Fruit fly (Drosophila melanogaster): ENCODE results near the gene CG12535.

Gene CG12535

DNA sequence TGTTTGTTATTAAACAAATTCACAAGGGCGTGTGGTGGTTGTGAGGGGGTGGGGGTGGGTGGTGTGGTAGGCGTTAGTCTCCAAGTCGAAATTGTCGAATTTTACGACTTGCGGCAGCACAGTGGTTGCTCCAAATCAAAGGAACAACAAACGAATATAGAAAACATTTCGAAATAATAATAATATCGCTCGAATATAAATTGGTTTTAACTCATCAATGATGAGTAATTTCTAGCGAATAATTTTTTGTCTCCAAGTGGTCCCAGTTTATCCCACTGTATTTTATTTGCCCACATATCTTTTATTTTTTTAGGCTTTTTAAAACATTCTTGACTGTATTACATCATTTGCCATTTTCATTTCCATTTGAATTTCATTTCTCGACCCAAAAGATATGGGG is 67.8 kb downstream of the CG12535 start (continued):
- TF ChIP-seq CG4424 (GFP tag; optimal IDR thresholded peaks at IDR 0.05) (peak; percentile 36), CG3995 (GFP tag; optimal IDR thresholded peaks at IDR 0.05) (no peak), pzg (GFP tag; optimal IDR thresholded peaks at IDR 0.05) (no peak), CG3065 (GFP tag; optimal IDR thresholded peaks at IDR 0.05) (no peak), exex (tag; optimal IDR thresholded peaks at IDR 0.05) (no peak), sd (tag; optimal IDR thresholded peaks at IDR 0.05) (peak; percentile 37), CG16779 (GFP tag; IDR thresholded peaks at IDR 0.05) (peak; percentile 56; the same call in 1 of the 2 replicates), wor (GFP tag; IDR thresholded peaks at IDR 0.05) (no peak), CG2875 (GFP tag; optimal IDR thresholded peaks at IDR 0.05) (no peak), Hand (GFP tag; optimal IDR thresholded peaks at IDR 0.05) (no peak), Max (GFP tag; optimal IDR thresholded peaks at IDR 0.05) (no peak), CG2889 (GFP tag; IDR thresholded peaks at IDR 0.05) (peak; percentile 52; the same call in 1 of the 3 replicates), Hey (tag; optimal IDR thresholded peaks at IDR 0.05) (no peak), CG10959 (GFP tag; IDR thresholded peaks at IDR 0.05) (no peak), Blimp-1 (GFP tag; optimal IDR thresholded peaks at IDR 0.05) (no peak), zen (tag; optimal IDR thresholded peaks at IDR 0.05) (no peak), CG12236 (GFP tag; optimal IDR thresholded peaks at IDR 0.05) (no peak), CG12299 (tag; optimal IDR thresholded peaks at IDR 0.05) (no peak), Hr3 (GFP tag; optimal IDR thresholded peaks at IDR 0.05) (no peak), sug (tag; optimal IDR thresholded peaks at IDR 0.05) (no peak), phol (tag; optimal IDR thresholded peaks at IDR 0.05) (peak; percentile 29), CG12104 (GFP tag; optimal IDR thresholded peaks at IDR 0.05) (no peak), CG7357 (GFP tag; IDR thresholded peaks at IDR 0.05) (0 out of 3 replicates have a peak, but pooled peaks have one; percentile 7), Dref (GFP tag; IDR thresholded peaks at IDR 0.05) (no peak), CG4707 (GFP tag; optimal IDR thresholded peaks at IDR 0.05) (no peak), CG42726 (GFP tag; IDR thresholded peaks at IDR 0.05; ENCODE audit: partially characterized antibody) (no peak), Spps (tag; optimal IDR thresholded peaks at IDR 0.05) (no peak), CG32767 (GFP tag; IDR thresholded peaks at IDR 0.05) (0 out of 2 replicates have a peak, but pooled peaks have one; percentile 25), Taf1 (GFP tag; IDR thresholded peaks at IDR 0.05) (0 out of 2 replicates have a peak, but pooled peaks have one; percentile 31), CG31388 (GFP tag; optimal IDR thresholded peaks at IDR 0.05) (no peak), CG18262 (tag; optimal IDR thresholded peaks at IDR 0.05) (no peak), Drgx (GFP tag; IDR thresholded peaks at IDR 0.05) (peak; percentile 53), cg (GFP tag; optimal IDR thresholded peaks at IDR 0.05) (no peak), Nf-YB (GFP tag; optimal IDR thresholded peaks at IDR 0.05) (no peak), gem (tag; optimal IDR thresholded peaks at IDR 0.05) (peak; percentile 60), CG3847 (GFP tag; IDR thresholded peaks at IDR 0.05) (0 out of 2 replicates have a peak, but pooled peaks have one; percentile 9), Hr78 (GFP tag; optimal IDR thresholded peaks at IDR 0.05) (no peak), gsb-n (tag; optimal IDR thresholded peaks at IDR 0.05) (no peak), bowl (GFP tag; IDR thresholded peaks at IDR 0.05) (no peak), bsh (GFP tag; optimal IDR thresholded peaks at IDR 0.05) (peak in 1 of 2 experiments; percentile 28), D (optimal IDR thresholded peaks at IDR 0.05) (no peak), D (GFP tag; optimal IDR thresholded peaks at IDR 0.05) (no peak), C15 (GFP tag; IDR thresholded peaks at IDR 0.05) (no peak), CG11696 (GFP tag; IDR thresholded peaks at IDR 0.05) (no peak), jigr1 (GFP tag; IDR thresholded peaks at IDR 0.05) (no peak), ac (GFP tag; optimal IDR thresholded peaks at IDR 0.05) (no peak), CG1832 (GFP tag; optimal IDR thresholded peaks at IDR 0.05) (no peak), pnt (GFP tag; optimal IDR thresholded peaks at IDR 0.05) (no peak), ham (GFP tag; IDR thresholded peaks at IDR 0.05) (no peak), Dbx (GFP tag; IDR thresholded peaks at IDR 0.05) (peak; percentile 63; the same call in 1 of the 3 replicates), HLH3B (GFP tag; IDR thresholded peaks at IDR 0.05) (peak; percentile 53)
